Fruit fly (Drosophila melanogaster): Measurements from ENCODE around the gene CG9004.
A peak's percentile ranks its signal among the peaks of the same experiment; 100 is the strongest.

DNA sequence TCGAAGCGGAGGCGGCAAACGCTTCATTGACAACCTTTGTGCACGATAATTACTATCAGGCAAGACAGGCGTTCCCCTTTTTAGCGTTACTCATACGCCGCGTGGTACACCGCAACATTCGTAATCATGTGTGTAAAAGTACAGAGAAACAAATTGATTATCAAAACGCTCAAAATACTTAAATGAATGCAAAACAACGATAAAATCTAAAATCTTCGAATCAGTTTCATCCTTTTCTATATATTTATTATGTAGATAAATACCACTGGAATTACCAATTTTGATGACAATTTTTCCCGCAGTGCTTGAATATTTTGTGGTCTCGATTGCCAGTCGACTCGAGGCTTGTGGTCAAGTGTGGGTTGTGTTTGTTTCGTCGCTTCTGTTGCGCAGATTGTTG, 37.3 kb downstream of the CG9004 start:
- TF ChIP-seq CG16779 (GFP tag; IDR thresholded peaks at IDR 0.05): no peak
- TF ChIP-seq Max (GFP tag; optimal IDR thresholded peaks at IDR 0.05): no peak
- no peak for TF ChIP-seq en (GFP tag; optimal IDR thresholded peaks at IDR 0.05)
- TF ChIP-seq CG12769 (tag; optimal IDR thresholded peaks at IDR 0.05): no peak
- no peak for TF ChIP-seq Stat92E (GFP tag; optimal IDR thresholded peaks at IDR 0.05)
- no peak for TF ChIP-seq CG17361 (GFP tag; IDR thresholded peaks at IDR 0.05)
- TF ChIP-seq slp2 (GFP tag; optimal IDR thresholded peaks at IDR 0.05): no peak
- TF ChIP-seq kah (GFP tag; optimal IDR thresholded peaks at IDR 0.05): no peak
- TF ChIP-seq tin (GFP tag; optimal IDR thresholded peaks at IDR 0.05): peak; percentile 10
- TF ChIP-seq TFAM (GFP tag; optimal IDR thresholded peaks at IDR 0.05): no peak
- TF ChIP-seq CG9817 (tag; optimal IDR thresholded peaks at IDR 0.05): no peak
- TF ChIP-seq Hey (tag; optimal IDR thresholded peaks at IDR 0.05): no peak
